Worm (Caenorhabditis elegans): ENCODE measurements around the gene Y38F1A.4.

DNA sequence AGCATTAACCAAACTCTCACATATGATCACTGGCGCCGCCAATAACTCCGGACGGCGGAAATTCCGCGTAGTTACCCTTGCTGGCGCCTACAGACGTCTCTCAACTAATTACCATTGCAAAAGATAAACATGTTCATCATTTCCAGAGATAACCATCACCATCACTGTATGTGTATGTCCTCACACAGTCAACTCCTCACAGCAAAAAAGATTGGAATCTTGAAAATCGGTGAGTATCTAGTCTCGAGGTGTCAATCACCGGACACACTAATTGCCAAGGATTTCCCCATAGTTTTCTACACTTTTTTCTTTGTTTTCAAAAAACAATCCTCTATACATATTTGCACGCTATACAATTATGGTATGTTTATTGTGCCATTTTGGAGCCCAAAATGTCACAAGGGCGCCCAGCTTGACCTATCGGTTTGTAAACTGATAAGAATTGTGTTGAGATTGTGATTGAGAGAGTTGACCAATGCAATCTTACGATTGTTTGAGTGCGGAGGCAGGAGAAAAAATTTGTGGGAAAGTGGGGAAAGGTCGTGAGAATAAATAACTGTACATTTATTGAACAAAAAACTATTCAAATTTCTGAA, 12.6 kb upstream of the Y38F1A.4 start:
- no peak for TF ChIP-seq mdl-1 (tag; optimal IDR thresholded peaks at IDR 0.05)
- no peak for TF ChIP-seq tag-97 (GFP tag; IDR thresholded peaks at IDR 0.05)
- no peak for TF ChIP-seq ztf-11 (tag; optimal IDR thresholded peaks at IDR 0.05)
- no peak for TF ChIP-seq lin-29 (GFP tag; IDR thresholded peaks at IDR 0.05)
- no peak for TF ChIP-seq skn-1 (tag; optimal IDR thresholded peaks at IDR 0.05)
- no peak for TF ChIP-seq ama-1 (optimal IDR thresholded peaks at IDR 0.05)
- TF ChIP-seq unc-39 (tag; optimal IDR thresholded peaks at IDR 0.05): no peak
- TF ChIP-seq nhr-237 (tag; optimal IDR thresholded peaks at IDR 0.05): no peak
- TF ChIP-seq nhr-28 (tag; optimal IDR thresholded peaks at IDR 0.05): peak; percentile 30
- no peak for TF ChIP-seq unc-62 (GFP tag; optimal IDR thresholded peaks at IDR 0.05 in 1 of 2)
- no peak for TF ChIP-seq unc-62 (tag; optimal IDR thresholded peaks at IDR 0.05)
- TF ChIP-seq nhr-42 (GFP tag; IDR thresholded peaks at IDR 0.05): no peak

Measured in whole organism, L4 larva.